Worm (Caenorhabditis elegans): ENCODE measurements around the gene Y5H2B.3.

- no peak for TF ChIP-seq ztf-4 (tag; optimal IDR thresholded peaks at IDR 0.05)
- no peak for TF ChIP-seq nhr-77 (tag; optimal IDR thresholded peaks at IDR 0.05)
- no peak for TF ChIP-seq elt-3 (tag; optimal IDR thresholded peaks at IDR 0.05)
- TF ChIP-seq aly-2 (tag; optimal IDR thresholded peaks at IDR 0.05), result no peak
- TF ChIP-seq mab-5 (tag; optimal IDR thresholded peaks at IDR 0.05), result no peak
- no peak for TF ChIP-seq peb-1 (tag; optimal IDR thresholded peaks at IDR 0.05)
- no peak for TF ChIP-seq skn-1 (tag; optimal IDR thresholded peaks at IDR 0.05)
- TF ChIP-seq nhr-12 (tag; optimal IDR thresholded peaks at IDR 0.05), result no peak
These were observed 34.8 kb upstream of the Y5H2B.3 start, which contains the start of gene srbc-23 for ce11 chrV:2153274-2153673.

Measured in whole organism, L2 larva.